Fruit fly (Drosophila melanogaster) whole organism, embryonic: ENCODE results near the gene HHEX.

Experiments
- Aef1 ChIP-seq: fragments of 200-800 bp; sonication (Bioruptor generic); IDR thresholded peaks from 3 replicates; pipeline ENCODE4 v1.3.6; 2022; ENCODE audit warnings: missing biosample characterization, missing genetic modification characterization
- Atf-2 ChIP-seq: fragments of 200-800 bp; sonication (Bioruptor generic); optimal IDR thresholded peaks from 2 replicates; lab custom pipeline; 2016; ENCODE audit warnings: missing biosample characterization, missing genetic modification characterization
- CG11504 ChIP-seq: fragments of 200-800 bp; sonication (Bioruptor generic); optimal IDR thresholded peaks from 3 replicates; lab custom pipeline; 2019; ENCODE audit warnings: missing biosample characterization, mild to moderate bottlenecking, missing genetic modification characterization, moderate library complexity
- CG11695 ChIP-seq: fragments of 200-800 bp; sonication (Bioruptor generic); IDR thresholded peaks from 3 replicates; pipeline ENCODE4 v1.3.6; 2022; ENCODE audit warnings: missing biosample characterization, missing genetic modification characterization
- CG12104 ChIP-seq: fragments of 200-800 bp; sonication (Bioruptor generic); optimal IDR thresholded peaks from 3 replicates; lab custom pipeline; 2016; ENCODE audit warnings: missing biosample characterization, missing genetic modification characterization
- CG12391 ChIP-seq: fragments of 200-800 bp; sonication (Bioruptor generic); optimal IDR thresholded peaks from 3 replicates; lab custom pipeline; 2018; ENCODE audit warnings: missing biosample characterization, mild to moderate bottlenecking, missing genetic modification characterization, moderate library complexity
- CG12744 ChIP-seq: fragments of 200-800 bp; sonication (Bioruptor generic); optimal IDR thresholded peaks from 2 replicates; lab custom pipeline; 2016; ENCODE audit warnings: missing biosample characterization, missing genetic modification characterization
- CG14860 ChIP-seq: fragments of 200-800 bp; sonication (Bioruptor generic); IDR thresholded peaks from 3 replicates; pipeline ENCODE4 v1.3.6; 2022; ENCODE audit warnings: missing biosample characterization, missing genetic modification characterization; ENCODE audit not compliant: partially characterized antibody
- CG15601 ChIP-seq: fragments of 200-800 bp; sonication (Bioruptor generic); optimal IDR thresholded peaks from 3 replicates; lab custom pipeline; 2019; ENCODE audit warnings: missing biosample characterization, mild to moderate bottlenecking, missing genetic modification characterization, moderate library complexity
- CG17186 ChIP-seq: fragments of 200-800 bp; sonication (Bioruptor generic); optimal IDR thresholded peaks from 3 replicates; lab custom pipeline; 2017; ENCODE audit warnings: missing biosample characterization, missing genetic modification reagents, missing genetic modification characterization
- CG17361 ChIP-seq: fragments of 200-800 bp; sonication (Bioruptor generic); IDR thresholded peaks from 3 replicates; pipeline ENCODE4 v1.3.6; 2022; ENCODE audit warnings: missing biosample characterization, missing genetic modification characterization
- CG17385 ChIP-seq: fragments of 200-800 bp; sonication (Bioruptor generic); optimal IDR thresholded peaks from 3 replicates; lab custom pipeline; 2018; ENCODE audit warnings: missing biosample characterization, mild to moderate bottlenecking, missing genetic modification characterization
- CG18011 ChIP-seq: fragments of 200-800 bp; sonication (Bioruptor generic); optimal IDR thresholded peaks from 2 replicates; lab custom pipeline; 2017; ENCODE audit warnings: missing biosample characterization, missing genetic modification characterization, mild to moderate bottlenecking, moderate library complexity, missing genotype
- CG18476 ChIP-seq: fragments of 200-800 bp; sonication (Bioruptor generic); optimal IDR thresholded peaks from 2 replicates; lab custom pipeline; 2016; ENCODE audit warnings: missing biosample characterization, mild to moderate bottlenecking, missing genetic modification characterization
- CG18599 ChIP-seq: fragments of 200-800 bp; sonication (Bioruptor generic); optimal IDR thresholded peaks from 3 replicates; lab custom pipeline; 2017; ENCODE audit warnings: missing biosample characterization, missing genetic modification characterization, mild to moderate bottlenecking, moderate library complexity, missing genetic modification reagents
- CG2129 ChIP-seq: fragments of 200-800 bp; sonication (Bioruptor generic); IDR thresholded peaks from 2 replicates; pipeline ENCODE4 v1.3.6; 2022; ENCODE audit warnings: missing biosample characterization, missing genetic modification characterization; ENCODE audit not compliant: partially characterized antibody
- CG2678 ChIP-seq: fragments of 200-800 bp; sonication (Bioruptor generic); optimal IDR thresholded peaks from 3 replicates; lab custom pipeline; 2019; ENCODE audit warnings: missing biosample characterization, mild to moderate bottlenecking, missing genetic modification characterization, moderate library complexity
- CG31441 ChIP-seq: fragments of 200-800 bp; sonication (Bioruptor generic); IDR thresholded peaks from 2 replicates; pipeline ENCODE4 v1.3.6; 2022; ENCODE audit warnings: missing biosample characterization, missing genetic modification characterization
- CG3847 ChIP-seq: fragments of 200-800 bp; sonication (Bioruptor generic); IDR thresholded peaks from 2 replicates; pipeline ENCODE4 v1.3.6; 2022; ENCODE audit warnings: missing biosample characterization, missing genetic modification characterization
- CG6791 ChIP-seq: fragments of 200-800 bp; sonication (Bioruptor generic); IDR thresholded peaks from 3 replicates; pipeline ENCODE4 v1.3.6; 2022; ENCODE audit warnings: missing biosample characterization, missing genetic modification characterization; ENCODE audit not compliant: partially characterized antibody
- CG9215 ChIP-seq: fragments of 200-800 bp; sonication (Bioruptor generic); IDR thresholded peaks from 2 replicates; pipeline ENCODE4 v1.3.6; 2022; ENCODE audit warnings: missing biosample characterization, missing genetic modification characterization
- CG9817 ChIP-seq: fragments of 200-800 bp; sonication (Bioruptor generic); optimal IDR thresholded peaks from 2 replicates; lab custom pipeline; 2018; ENCODE audit warnings: missing biosample characterization, mild to moderate bottlenecking, missing genetic modification characterization, moderate library complexity
- Camta ChIP-seq: fragments of 200-800 bp; sonication (Bioruptor generic); optimal IDR thresholded peaks from 2 replicates; lab custom pipeline; 2016; ENCODE audit warnings: missing biosample characterization, missing genetic modification characterization
- Dll ChIP-seq: fragments of 200-800 bp; sonication (Bioruptor generic); IDR thresholded peaks from 4 replicates; pipeline ENCODE4 v1.3.6; 2022; ENCODE audit warnings: missing biosample characterization, missing genetic modification characterization; ENCODE audit not compliant: partially characterized antibody
- Doc3 ChIP-seq: fragments of 200-800 bp; sonication (Bioruptor generic); IDR thresholded peaks from 3 replicates; pipeline ENCODE4 v1.3.6; 2022; ENCODE audit warnings: missing biosample characterization, missing genetic modification characterization; ENCODE audit not compliant: partially characterized antibody
- ERR ChIP-seq: fragments of 200-800 bp; sonication (Bioruptor generic); optimal IDR thresholded peaks from 2 replicates; lab custom pipeline; 2016; ENCODE audit warnings: missing biosample characterization, missing genetic modification characterization
- Elba2 ChIP-seq: fragments of 200-800 bp; sonication (Bioruptor generic); optimal IDR thresholded peaks from 3 replicates; lab custom pipeline; 2016; ENCODE audit warnings: missing biosample characterization, missing genetic modification characterization
- H2.0 ChIP-seq: fragments of 200-800 bp; sonication (Bioruptor generic); IDR thresholded peaks from 2 replicates; pipeline ENCODE4 v1.3.6; 2022; ENCODE audit warnings: missing biosample characterization, missing genetic modification characterization
- HLH4C ChIP-seq: fragments of 200-800 bp; sonication (Bioruptor generic); IDR thresholded peaks from 3 replicates; pipeline ENCODE4 v1.3.6; 2022; ENCODE audit warnings: missing biosample characterization, missing genetic modification characterization; ENCODE audit not compliant: partially characterized antibody
- Nf-YC ChIP-seq: fragments of 200-800 bp; optimal IDR thresholded peaks from 3 replicates; lab custom pipeline; 2019; ENCODE audit warnings: missing biosample characterization, mild to moderate bottlenecking, missing genetic modification characterization, moderate library complexity
- PHDP ChIP-seq: fragments of 200-800 bp; sonication (Bioruptor generic); optimal IDR thresholded peaks from 3 replicates; lab custom pipeline; 2018; ENCODE audit warnings: missing biosample characterization, mild to moderate bottlenecking, missing genetic modification characterization, moderate library complexity
- Sox100B ChIP-seq: fragments of 200-800 bp; sonication (Bioruptor generic); optimal IDR thresholded peaks from 3 replicates; lab custom pipeline; 2018; ENCODE audit warnings: missing biosample characterization, mild to moderate bottlenecking, missing genetic modification characterization
- Taf1 ChIP-seq: fragments of 200-800 bp; sonication (Bioruptor generic); IDR thresholded peaks from 2 replicates; pipeline ENCODE4 v1.3.6; 2022; ENCODE audit warnings: missing biosample characterization, missing genetic modification characterization
- Xrp1 ChIP-seq: fragments of 200-800 bp; sonication (Bioruptor generic); IDR thresholded peaks from 2 replicates; pipeline ENCODE4 v1.3.6; 2022; ENCODE audit warnings: missing biosample characterization, missing genetic modification characterization
- ato ChIP-seq: fragments of 200-800 bp; sonication (Bioruptor generic); IDR thresholded peaks from 2 replicates; pipeline ENCODE4 v1.3.6; 2022; ENCODE audit warnings: missing biosample characterization, missing genetic modification characterization; ENCODE audit not compliant: partially characterized antibody
- bcd ChIP-seq: fragments of 200-800 bp; sonication (Bioruptor generic); optimal IDR thresholded peaks from 2 replicates; lab custom pipeline; 2017; ENCODE audit warnings: missing biosample characterization, mild to moderate bottlenecking, missing genetic modification characterization
- ci ChIP-seq: fragments of 200-800 bp; sonication (Bioruptor generic); IDR thresholded peaks from 3 replicates; pipeline ENCODE4 v1.3.6; 2022; ENCODE audit warnings: missing biosample characterization, missing genetic modification characterization
- dmrt11E ChIP-seq: fragments of 200-800 bp; sonication (Bioruptor generic); optimal IDR thresholded peaks from 3 replicates; lab custom pipeline; 2018; ENCODE audit warnings: missing biosample characterization, mild to moderate bottlenecking, missing genetic modification characterization, moderate library complexity
- fd64A ChIP-seq: fragments of 200-800 bp; sonication (Bioruptor generic); optimal IDR thresholded peaks from 3 replicates; lab custom pipeline; 2018; ENCODE audit warnings: missing biosample characterization, mild to moderate bottlenecking, missing genetic modification characterization
- fru ChIP-seq: fragments of >200 bp; optimal IDR thresholded peaks from 2 replicates; lab custom pipeline; 2017
- gem ChIP-seq: fragments of 200-800 bp; sonication (Bioruptor generic); optimal IDR thresholded peaks from 2 replicates; lab custom pipeline; 2019; ENCODE audit warnings: missing biosample characterization, mild to moderate bottlenecking, missing genetic modification characterization, moderate library complexity
- gfzf ChIP-seq: fragments of 200-800 bp; sonication (Bioruptor generic); optimal IDR thresholded peaks from 2 replicates; lab custom pipeline; 2016; ENCODE audit warnings: missing biosample characterization, mild to moderate bottlenecking, missing genetic modification characterization, moderate library complexity
- inv ChIP-seq: fragments of 200-800 bp; sonication (Bioruptor generic); IDR thresholded peaks from 2 replicates; pipeline ENCODE4 v1.3.6; 2022; ENCODE audit warnings: missing biosample characterization, missing genetic modification characterization; ENCODE audit not compliant: partially characterized antibody
- kah ChIP-seq: fragments of 200-800 bp; sonication (Bioruptor generic); optimal IDR thresholded peaks from 2 replicates; lab custom pipeline; 2018; ENCODE audit warnings: missing biosample characterization, mild to moderate bottlenecking, missing genetic modification characterization
- kay ChIP-seq: fragments of 200-800 bp; sonication (Bioruptor generic); optimal IDR thresholded peaks from 2 replicates; lab custom pipeline; 2016; ENCODE audit warnings: missing biosample characterization, missing genetic modification characterization
- kni ChIP-seq: fragments of 200-800 bp; sonication (Bioruptor generic); optimal IDR thresholded peaks from 3 replicates; lab custom pipeline; 2017; ENCODE audit warnings: mild to moderate bottlenecking, missing biosample characterization, missing genetic modification reagents, missing genetic modification characterization
- lilli ChIP-seq: fragments of 200-800 bp; sonication (Bioruptor generic); optimal IDR thresholded peaks from 3 replicates; lab custom pipeline; 2016; ENCODE audit warnings: missing biosample characterization, missing genetic modification characterization
- p53 ChIP-seq: fragments of 200-800 bp; sonication (Bioruptor generic); optimal IDR thresholded peaks from 2 replicates; lab custom pipeline; 2016; ENCODE audit warnings: missing biosample characterization, missing genetic modification characterization
- sens ChIP-seq: fragments of 200-800 bp; sonication (Bioruptor generic); peaks from one replicate; lab custom pipeline; 2016; ENCODE audit warnings: missing biosample characterization, missing genetic modification characterization
- sisA ChIP-seq: fragments of 200-800 bp; sonication (Bioruptor generic); IDR thresholded peaks from 2 replicates; pipeline ENCODE4 v1.3.6; 2022; ENCODE audit warnings: missing biosample characterization, missing genetic modification characterization

HHEX gene

DNA sequence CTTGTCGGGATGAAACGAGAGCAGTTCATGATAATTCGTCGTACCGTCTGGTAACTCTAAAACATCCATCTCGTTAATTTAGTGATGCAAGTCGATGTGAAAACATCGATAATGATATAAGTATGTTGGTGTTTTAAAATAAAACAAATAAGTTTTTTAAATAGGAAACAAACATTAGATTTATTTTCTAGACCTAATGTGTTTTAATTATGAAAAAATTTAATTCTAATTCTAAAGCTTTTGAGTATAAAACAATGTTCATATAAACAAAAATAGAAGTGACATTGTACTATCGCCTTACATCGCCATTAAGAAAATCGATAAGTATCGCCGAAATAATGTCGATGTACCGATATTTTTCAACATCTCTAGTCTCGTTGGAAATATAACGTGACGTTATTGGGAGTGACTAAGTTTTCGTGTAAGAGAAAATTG is 30.3 kb upstream of the HHEX start, which contains the start of gene Rab11 (continued):
- peak; percentile 91 for TF ChIP-seq Dll (GFP tag; lab: Robert Waterston, UW)
- peak; percentile 91 for TF ChIP-seq sens (GFP tag; lab: Kevin White, UChicago)
- TF ChIP-seq CG9817 (tag; lab: Kevin White, UChicago) = peak; percentile 40
- TF ChIP-seq CG9215 (GFP tag; lab: Robert Waterston, UW) = peak; percentile 56; the same call in 1 of the 2 replicates
- peak; percentile 54 for TF ChIP-seq CG18599 (GFP tag; lab: Kevin White, UChicago)
- peak; percentile 34 for TF ChIP-seq PHDP (tag; lab: Kevin White, UChicago)
- peak; percentile 42 for TF ChIP-seq CG18476
- TF ChIP-seq CG12391 (tag; lab: Kevin White, UChicago) = peak; percentile 77
- TF ChIP-seq CG31441 (GFP tag; lab: Robert Waterston, UW) = peak; percentile 59; the same call in 1 of the 2 replicates
- peak; percentile 9 for TF ChIP-seq CG18011 (GFP tag; lab: Kevin White, UChicago)
- TF ChIP-seq CG6791 (GFP tag; lab: Robert Waterston, UW) = peak; percentile 88
- TF ChIP-seq inv (GFP tag; lab: Robert Waterston, UW) = peak; percentile 89
- TF ChIP-seq CG11695 (GFP tag; lab: Robert Waterston, UW) = 0 out of 3 replicates have a peak, but pooled peaks have one; percentile 25
- no peak for TF ChIP-seq ci
- TF ChIP-seq Elba2 (GFP tag; lab: Kevin White, UChicago) = no peak
- TF ChIP-seq Aef1 (GFP tag; lab: Robert Waterston, UW) = peak; percentile 18; the same call in 1 of the 3 replicates
- TF ChIP-seq bcd (GFP tag; lab: Kevin White, UChicago) = peak; percentile 30
- peak; percentile 54 for TF ChIP-seq kni
- TF ChIP-seq HLH4C = peak; percentile 89
- TF ChIP-seq CG2129 (GFP tag; lab: Robert Waterston, UW) = peak; percentile 77
- TF ChIP-seq dmrt11E (tag; lab: Kevin White, UChicago) = peak; percentile 40
- TF ChIP-seq gfzf = peak; percentile 50
- TF ChIP-seq sisA (GFP tag; lab: Robert Waterston, UW) = peak; percentile 34; the same call in 1 of the 2 replicates
- TF ChIP-seq Doc3 (GFP tag; lab: Robert Waterston, UW) = peak; percentile 93; the same call in 2 of the 3 replicates
- TF ChIP-seq ato (GFP tag; lab: Robert Waterston, UW) = peak; percentile 17; the same call in 1 of the 2 replicates
- TF ChIP-seq kah (GFP tag; lab: Kevin White, UChicago) = no peak
- peak; percentile 44; the same call in 1 of the 2 replicates for TF ChIP-seq Xrp1 (GFP tag; lab: Robert Waterston, UW)
- TF ChIP-seq fd64A (GFP tag; lab: Kevin White, UChicago) = no peak
- TF ChIP-seq CG2678 = peak; percentile 68
- no peak for TF ChIP-seq CG12744 (GFP tag; lab: Kevin White, UChicago)
- peak; percentile 55 for TF ChIP-seq Nf-YC
- peak; percentile 24 for TF ChIP-seq Atf-2 (GFP tag; lab: Kevin White, UChicago)
- TF ChIP-seq CG11504 = peak; percentile 59
- TF ChIP-seq CG17385 (GFP tag; lab: Kevin White, UChicago) = no peak
- TF ChIP-seq CG14860 = peak; percentile 86
- no peak for TF ChIP-seq p53
- TF ChIP-seq Camta (GFP tag; lab: Kevin White, UChicago) = peak; percentile 23
- peak; percentile 68; the same call in 2 of the 3 replicates for TF ChIP-seq CG17361 (GFP tag; lab: Robert Waterston, UW)
- no peak for TF ChIP-seq CG17186
- TF ChIP-seq gem (tag; lab: Kevin White, UChicago) = peak; percentile 71
- TF ChIP-seq kay (GFP tag; lab: Kevin White, UChicago) = peak; percentile 66
- no peak for TF ChIP-seq fru (lab: Kevin White, UChicago)
- TF ChIP-seq Taf1 (GFP tag; lab: Robert Waterston, UW) = no peak
- peak; percentile 67 for TF ChIP-seq CG3847 (GFP tag; lab: Robert Waterston, UW)
- TF ChIP-seq H2.0 (GFP tag; lab: Robert Waterston, UW) = no peak
- peak; percentile 26 for TF ChIP-seq CG15601 (tag; lab: Kevin White, UChicago)
- TF ChIP-seq lilli = peak; percentile 59
- TF ChIP-seq CG12104 (GFP tag; lab: Kevin White, UChicago) = peak; percentile 54
- TF ChIP-seq Sox100B = peak; percentile 32
- TF ChIP-seq ERR (GFP tag; lab: Kevin White, UChicago) = peak; percentile 10
